Fruit fly (Drosophila melanogaster): ENCODE measurements around the gene Art3.

dm6 chr3R:15205223-15205622 lies 24.0 kb downstream of the Art3 start:
- no peak for TF ChIP-seq EcR (GFP tag; optimal IDR thresholded peaks at IDR 0.05)
- no peak for TF ChIP-seq psq (optimal IDR thresholded peaks at IDR 0.05)
- TF ChIP-seq CG8478 (optimal IDR thresholded peaks at IDR 0.05): no peak

Data from whole organism.